Worm (Caenorhabditis elegans) whole organism, late embryonic: ENCODE data around the gene fbxa-64.

ENCODE experiments used
- F13H6.1 ChIP-seq: sonication (generic microtip); optimal IDR thresholded peaks from 2 replicates; lab custom pipeline; 2016; ENCODE audit warnings: missing genetic modification characterization, missing compliant biosample characterization
- ama-1 ChIP-seq: fragments of 150-350 bp; optimal IDR thresholded peaks from 2 replicates; lab custom pipeline; 2014
- ceh-14 ChIP-seq: sonication (generic microtip); optimal IDR thresholded peaks from 2 replicates; lab custom pipeline; 2016; ENCODE audit warnings: missing genotype, missing genetic modification characterization, missing compliant biosample characterization
- ceh-18 ChIP-seq: sonication (generic microtip); optimal IDR thresholded peaks from 2 replicates; lab custom pipeline; 2016; ENCODE audit warnings: missing genetic modification characterization, missing compliant biosample characterization
- ceh-2 ChIP-seq: sonication (generic microtip); optimal IDR thresholded peaks from 2 replicates; lab custom pipeline; 2016; ENCODE audit warnings: missing genotype, missing genetic modification characterization, missing compliant biosample characterization
- che-1 ChIP-seq: sonication (generic microtip); optimal IDR thresholded peaks from 2 replicates; lab custom pipeline; 2016; ENCODE audit warnings: mild to moderate bottlenecking, missing genetic modification characterization, missing compliant biosample characterization
- lim-6 ChIP-seq: sonication (generic microtip); optimal IDR thresholded peaks from 2 replicates; lab custom pipeline; 2016; ENCODE audit warnings: missing genetic modification characterization, missing compliant biosample characterization
- mec-3 ChIP-seq: sonication (generic microtip); optimal IDR thresholded peaks from 2 replicates; lab custom pipeline; 2016; ENCODE audit warnings: borderline replicate concordance, missing genetic modification characterization, missing compliant biosample characterization
- nfya-1 ChIP-seq: sonication (generic microtip); optimal IDR thresholded peaks from 2 replicates; lab custom pipeline; 2017; ENCODE audit warnings: missing genetic modification characterization, mild to moderate bottlenecking, missing compliant biosample characterization, antibody characterized with exemption, moderate library complexity
- sox-2 ChIP-seq: fragments of 200-800 bp; sonication (Bioruptor generic); IDR thresholded peaks from 2 replicates; pipeline ENCODE4 v1.3.6; 2022; ENCODE audit warnings: missing genetic modification reagents, missing genetic modification characterization, missing compliant biosample characterization
- tbx-2 ChIP-seq: sonication (generic microtip); optimal IDR thresholded peaks from 2 replicates; lab custom pipeline; 2016; ENCODE audit warnings: missing genetic modification characterization, missing compliant biosample characterization
- tbx-7 ChIP-seq: sonication (generic microtip); optimal IDR thresholded peaks from 2 replicates; lab custom pipeline; 2016; ENCODE audit warnings: missing genotype, missing genetic modification characterization, missing compliant biosample characterization
- ztf-16 ChIP-seq: sonication (generic microtip); optimal IDR thresholded peaks from 2 replicates; lab custom pipeline; 2017; ENCODE audit warnings: missing genetic modification characterization, missing compliant biosample characterization

DNA sequence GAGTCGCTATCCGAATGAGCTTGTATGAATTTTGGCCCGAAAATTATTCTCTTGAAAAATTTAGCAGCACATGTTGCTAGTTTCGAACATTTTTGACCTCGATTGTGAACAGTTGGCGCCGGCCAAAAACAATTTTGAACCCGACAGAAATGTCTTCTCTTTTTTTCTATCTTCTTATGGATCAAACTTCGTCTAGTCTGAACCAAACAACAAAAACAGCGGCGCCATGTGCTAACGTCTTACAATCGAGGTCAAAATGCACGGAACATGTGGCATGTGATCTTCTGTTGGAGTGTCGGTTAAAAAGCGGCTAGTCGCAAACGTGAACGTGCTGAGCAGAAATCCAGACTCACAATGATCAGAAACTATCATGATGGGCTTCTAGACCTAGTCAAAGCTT is 1.8 kb downstream of the fbxa-64 start:
- no peak for TF ChIP-seq ceh-14 (tag; lab: Kevin White, UChicago)
- no peak for TF ChIP-seq ama-1 (lab: Kevin White, UChicago)
- TF ChIP-seq F13H6.1 (tag; lab: Kevin White, UChicago): no peak
- TF ChIP-seq ceh-2: no peak
- TF ChIP-seq ztf-16 (tag; lab: Kevin White, UChicago): no peak
- no peak for TF ChIP-seq che-1
- TF ChIP-seq tbx-2 (tag; lab: Kevin White, UChicago): no peak
- no peak for TF ChIP-seq lim-6 (tag; lab: Kevin White, UChicago)
- no peak for TF ChIP-seq nfya-1 (tag; lab: Kevin White, UChicago)
- no peak for TF ChIP-seq sox-2 (GFP tag; lab: Robert Waterston, UW)
- TF ChIP-seq mec-3 (tag; lab: Kevin White, UChicago): no peak
- no peak for TF ChIP-seq tbx-7 (tag; lab: Kevin White, UChicago)
- TF ChIP-seq ceh-18 (tag; lab: Kevin White, UChicago): no peak
